Worm (Caenorhabditis elegans) whole organism, mixed stage, embryonic: ENCODE results near the gene Y61A9LA.12.

Experiments used
- M03D4.4 ChIP-seq: sonication (generic microtip); optimal IDR thresholded peaks from 2 replicates; lab custom pipeline; 2017; ENCODE audit warnings: mild to moderate bottlenecking, missing genetic modification characterization, missing compliant biosample characterization
- bed-3 ChIP-seq: fragments of 200-800 bp; sonication (Bioruptor generic); optimal IDR thresholded peaks from 3 replicates; lab custom pipeline; 2018; ENCODE audit warnings: mild to moderate bottlenecking, missing genetic modification characterization, moderate library complexity, missing compliant biosample characterization
- blmp-1 ChIP-seq: fragments of 150-350 bp; optimal IDR thresholded peaks from 2 replicates; lab custom pipeline; 2014; ENCODE audit warnings: missing biosample characterization, missing genetic modification characterization
- ceh-39 ChIP-seq: fragments of 150-350 bp; optimal IDR thresholded peaks from 2 replicates; lab custom pipeline; 2014; ENCODE audit warnings: missing biosample characterization, missing genetic modification characterization
- ceh-43 ChIP-seq: fragments of 200-800 bp; sonication (Bioruptor generic); optimal IDR thresholded peaks from 2 replicates; lab custom pipeline; 2018; ENCODE audit warnings: mild to moderate bottlenecking, missing genetic modification characterization, moderate library complexity, missing compliant biosample characterization
- ces-1 ChIP-seq: fragments of 150-350 bp; optimal IDR thresholded peaks from 2 replicates; lab custom pipeline; 2014; ENCODE audit warnings: missing biosample characterization, missing genetic modification reagents, missing genetic modification characterization
- cnd-1 ChIP-seq: fragments of 200-800 bp; sonication (Bioruptor generic); optimal IDR thresholded peaks from 2 replicates; lab custom pipeline; 2018; ENCODE audit warnings: mild to moderate bottlenecking, missing genetic modification characterization, missing compliant biosample characterization
- drap-1 ChIP-seq: fragments of 200-800 bp; sonication (Bioruptor generic); optimal IDR thresholded peaks from 3 replicates; lab custom pipeline; 2018; ENCODE audit warnings: mild to moderate bottlenecking, missing genetic modification characterization, missing compliant biosample characterization
- elt-1 ChIP-seq: sonication (generic microtip); optimal IDR thresholded peaks from 2 replicates; lab custom pipeline; 2017; ENCODE audit warnings: missing genetic modification characterization, mild to moderate bottlenecking, missing compliant biosample characterization, antibody characterized with exemption, moderate library complexity, borderline replicate concordance; ENCODE audit not compliant: insufficient read depth
- elt-3 ChIP-seq: fragments of 150-350 bp; optimal IDR thresholded peaks from 2 replicates; lab custom pipeline; 2014; ENCODE audit warnings: missing biosample characterization, missing genetic modification characterization
- flh-1 ChIP-seq: fragments of 200-800 bp; sonication (Bioruptor generic); optimal IDR thresholded peaks from 2 replicates; lab custom pipeline; 2018; ENCODE audit warnings: mild to moderate bottlenecking, missing genetic modification characterization, moderate library complexity, missing compliant biosample characterization
- ham-2 ChIP-seq: fragments of 200-800 bp; sonication (Bioruptor generic); optimal IDR thresholded peaks from 2 replicates; lab custom pipeline; 2018; ENCODE audit warnings: mild to moderate bottlenecking, missing genetic modification characterization, missing compliant biosample characterization
- hlh-1 ChIP-seq: fragments of 150-350 bp; optimal IDR thresholded peaks from 2 replicates; lab custom pipeline; 2014; ENCODE audit warnings: missing biosample characterization, missing genetic modification reagents, missing genetic modification characterization
- lin-13 ChIP-seq: fragments of 150-350 bp; optimal IDR thresholded peaks from 2 replicates; lab custom pipeline; 2014; ENCODE audit warnings: missing biosample characterization, missing genetic modification characterization
- lin-32 ChIP-seq: fragments of 200-800 bp; sonication (Bioruptor generic); optimal IDR thresholded peaks from 2 replicates; lab custom pipeline; 2018; ENCODE audit warnings: mild to moderate bottlenecking, missing genetic modification characterization, missing compliant biosample characterization
- lsy-2 ChIP-seq: fragments of 150-350 bp; optimal IDR thresholded peaks from 2 replicates; lab custom pipeline; 2014; ENCODE audit warnings: missing biosample characterization, missing genetic modification characterization
- mab-5 ChIP-seq: fragments of 150-350 bp; optimal IDR thresholded peaks from 2 replicates; lab custom pipeline; 2014; ENCODE audit warnings: missing biosample characterization, missing genetic modification characterization
- mls-2 ChIP-seq: sonication (generic microtip); optimal IDR thresholded peaks from 2 replicates; lab custom pipeline; 2016; ENCODE audit warnings: mild to moderate bottlenecking, missing genetic modification characterization, moderate library complexity, missing compliant biosample characterization
- nhr-12 ChIP-seq: fragments of 150-350 bp; optimal IDR thresholded peaks from 2 replicates; lab custom pipeline; 2014; ENCODE audit warnings: missing biosample characterization, missing genetic modification characterization
- nhr-2 ChIP-seq: fragments of 150-350 bp; optimal IDR thresholded peaks from 2 replicates; lab custom pipeline; 2014; ENCODE audit warnings: missing biosample characterization, missing genetic modification characterization
- nhr-237 ChIP-seq: fragments of 150-350 bp; optimal IDR thresholded peaks from 2 replicates; lab custom pipeline; 2014; ENCODE audit warnings: missing biosample characterization, missing genetic modification characterization
- nhr-28 ChIP-seq: fragments of 150-350 bp; optimal IDR thresholded peaks from 2 replicates; lab custom pipeline; 2014; ENCODE audit warnings: missing biosample characterization, missing genetic modification characterization
- nhr-76 ChIP-seq: sonication (generic microtip); optimal IDR thresholded peaks from 2 replicates; lab custom pipeline; 2017; ENCODE audit warnings: missing biosample characterization, missing genetic modification characterization
- pha-4 ChIP-seq: fragments of 150-350 bp; optimal IDR thresholded peaks from 2 replicates; lab custom pipeline; 2018; ENCODE audit warnings: missing biosample characterization, missing genetic modification reagents, missing genetic modification characterization
- sem-2 ChIP-seq: fragments of 200-800 bp; sonication (Bioruptor generic); optimal IDR thresholded peaks from 2 replicates; lab custom pipeline; 2018; ENCODE audit warnings: mild to moderate bottlenecking, missing genetic modification characterization, missing compliant biosample characterization
- snpc-4 ChIP-seq: fragments of 150-350 bp; optimal IDR thresholded peaks from 2 replicates; lab custom pipeline; 2014; ENCODE audit warnings: missing biosample characterization, missing genetic modification characterization
- sptf-1 ChIP-seq: sonication (generic microtip); optimal IDR thresholded peaks from 2 replicates; lab custom pipeline; 2017; ENCODE audit warnings: mild to moderate bottlenecking, missing genetic modification characterization, moderate library complexity, missing compliant biosample characterization
- tbx-8 ChIP-seq: fragments of 200-800 bp; sonication (Bioruptor generic); optimal IDR thresholded peaks from 2 replicates; lab custom pipeline; 2018; ENCODE audit warnings: mild to moderate bottlenecking, missing genetic modification characterization, moderate library complexity, missing compliant biosample characterization
- unc-120 ChIP-seq: sonication (generic microtip); optimal IDR thresholded peaks from 2 replicates; lab custom pipeline; 2017; ENCODE audit warnings: missing genetic modification characterization, missing compliant biosample characterization; ENCODE audit not compliant: poor library complexity, severe bottlenecking
- unc-62 ChIP-seq: fragments of 150-350 bp; optimal IDR thresholded peaks from 2 replicates; lab custom pipeline; 2014; ENCODE audit warnings: missing biosample characterization, missing genetic modification reagents, missing genetic modification characterization
- zip-8 ChIP-seq: fragments of 150-350 bp; optimal IDR thresholded peaks from 2 replicates; lab custom pipeline; 2014; ENCODE audit warnings: missing biosample characterization, missing genetic modification characterization
- ztf-11 ChIP-seq: fragments of 150-350 bp; optimal IDR thresholded peaks from 2 replicates; lab custom pipeline; 2014; ENCODE audit warnings: missing biosample characterization, missing genetic modification characterization

The Y61A9LA.12 gene

ce11 chrV:4525106-4525505 lies 28.6 kb upstream of the Y61A9LA.12 start:
- TF ChIP-seq zip-8 (tag; lab: Kevin White, UChicago), result no peak
- no peak for TF ChIP-seq unc-120
- no peak for TF ChIP-seq drap-1
- no peak for TF ChIP-seq nhr-28
- no peak for TF ChIP-seq ces-1 (GFP tag; lab: Kevin White, UChicago)
- TF ChIP-seq snpc-4 (tag; lab: Kevin White, UChicago), result no peak
- TF ChIP-seq sem-2 (GFP tag; lab: Kevin White, UChicago), result no peak
- no peak for TF ChIP-seq flh-1 (GFP tag; lab: Kevin White, UChicago)
- no peak for TF ChIP-seq ceh-43 (GFP tag; lab: Kevin White, UChicago)
- TF ChIP-seq nhr-2 (tag; lab: Kevin White, UChicago), result no peak
- TF ChIP-seq lin-13, result no peak

ce11 chrV:4525512-4525911 lies 28.2 kb upstream of the Y61A9LA.12 start:
- TF ChIP-seq mls-2 (no peak), mab-5 (tag; lab: Kevin White, UChicago) (no peak), nhr-76 (tag; lab: Kevin White, UChicago) (no peak), M03D4.4 (tag; lab: Kevin White, UChicago) (no peak), nhr-2 (tag; lab: Kevin White, UChicago) (peak; percentile 97), hlh-1 (tag; lab: Kevin White, UChicago) (no peak), ceh-43 (GFP tag; lab: Kevin White, UChicago) (no peak), blmp-1 (tag; lab: Kevin White, UChicago) (no peak), elt-1 (no peak), unc-120 (no peak), lin-32 (GFP tag; lab: Kevin White, UChicago) (no peak), ces-1 (GFP tag; lab: Kevin White, UChicago) (no peak), ztf-11 (tag; lab: Kevin White, UChicago) (no peak), elt-3 (tag; lab: Kevin White, UChicago) (no peak), bed-3 (GFP tag; lab: Kevin White, UChicago) (no peak), unc-62 (GFP tag; lab: Kevin White, UChicago) (peak; percentile 47), sem-2 (GFP tag; lab: Kevin White, UChicago) (no peak), ceh-39 (no peak), tbx-8 (GFP tag; lab: Kevin White, UChicago) (no peak), lsy-2 (tag; lab: Kevin White, UChicago) (no peak), zip-8 (tag; lab: Kevin White, UChicago) (peak; percentile 43), nhr-237 (tag; lab: Kevin White, UChicago) (no peak), nhr-28 (no peak), pha-4 (tag; lab: Kevin White, UChicago) (no peak), nhr-12 (tag; lab: Kevin White, UChicago) (no peak), sptf-1 (no peak), cnd-1 (tag; lab: Kevin White, UChicago) (peak; percentile 54), ham-2 (no peak), drap-1 (no peak)
- TF ChIP-seq, all 35 proteins: peak for 4

- peak; percentile 16 for TF ChIP-seq mls-2
- no peak for TF ChIP-seq ham-2
- TF ChIP-seq drap-1, result peak; percentile 6
These were observed 26.8 kb upstream of the Y61A9LA.12 start for ce11 chrV:4526801-4527425.

- TF ChIP-seq ceh-43 (GFP tag; lab: Kevin White, UChicago) (no peak), zip-8 (tag; lab: Kevin White, UChicago) (peak; percentile 59)
These were observed 25.7 kb upstream of the Y61A9LA.12 start for ce11 chrV:4527934-4528333.

ce11 chrV:4535736-4536135 lies 17.9 kb upstream of the Y61A9LA.12 start:
- no peak for TF ChIP-seq zip-8 (tag; lab: Kevin White, UChicago)
- TF ChIP-seq lsy-2 (tag; lab: Kevin White, UChicago), result no peak
- no peak for TF ChIP-seq bed-3 (GFP tag; lab: Kevin White, UChicago)
- TF ChIP-seq sptf-1, result peak; percentile 59
